ENCODE assay signal across 2 worm cellular contexts in the genomic region with DNA sequence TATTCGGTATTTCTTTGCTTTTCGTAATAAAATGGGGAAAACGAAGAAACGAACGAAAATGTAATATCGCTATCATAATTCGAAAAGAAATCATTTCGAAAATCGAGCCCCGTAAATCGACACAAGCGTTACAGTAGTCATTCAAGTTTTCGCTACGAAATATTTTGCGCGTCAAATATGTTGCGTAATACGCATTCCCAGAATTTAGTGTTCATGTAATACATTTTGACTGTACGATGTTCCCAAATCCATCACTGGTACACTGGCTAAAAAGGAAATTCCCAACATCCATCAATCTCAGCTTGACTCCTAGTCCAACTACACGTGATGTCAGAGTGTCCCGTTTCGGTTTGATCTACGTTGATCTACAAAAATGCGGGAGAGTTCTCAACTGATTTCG.
A peak's percentile ranks its signal among the peaks of the same experiment; 100 is the strongest.
TF ChIP-seq lines count a peak whose summit lies in the region.

No protein-coding gene starts in this region.

TF ChIP-seq in whole organism, mixed stage, embryonic, 35 proteins besides CTCF, POLR2A, EP300 and RAD21:
- TF ChIP-seq nhr-2 (tag; optimal IDR thresholded peaks at IDR 0.05; lab: Kevin White, UChicago) = no peak
- TF ChIP-seq drap-1 (GFP tag; optimal IDR thresholded peaks at IDR 0.05; lab: Kevin White, UChicago) = no peak
- no peak for TF ChIP-seq mab-5 (tag; optimal IDR thresholded peaks at IDR 0.05; lab: Kevin White, UChicago)
- peak; percentile 59 for TF ChIP-seq zip-8 (tag; optimal IDR thresholded peaks at IDR 0.05; lab: Kevin White, UChicago)

TF ChIP-seq in whole organism, young adult, 124 proteins besides CTCF, POLR2A, EP300 and RAD21:
- TF ChIP-seq lin-26 (GFP tag; IDR thresholded peaks at IDR 0.05; lab: Robert Waterston, UW) (0 out of 2 replicates have a peak, but pooled peaks have one; percentile 16), pbrm-1 (GFP tag; IDR thresholded peaks at IDR 0.05; lab: Robert Waterston, UW) (no peak)
